Fruit fly (Drosophila melanogaster) whole organism, embryonic: ENCODE results near the gene CG15382.

Experiments used
- Antp ChIP-seq: fragments of 200-800 bp; sonication (Bioruptor generic); optimal IDR thresholded peaks from 3 replicates; lab custom pipeline; 2016; ENCODE audit warnings: missing biosample characterization, missing genetic modification characterization
- BtbVII ChIP-seq: fragments of 200-800 bp; sonication (Bioruptor generic); optimal IDR thresholded peaks from 3 replicates; lab custom pipeline; 2017; ENCODE audit warnings: missing biosample characterization, mild to moderate bottlenecking, missing genetic modification characterization
- Bteb2 ChIP-seq: fragments of 200-800 bp; sonication (Bioruptor generic); optimal IDR thresholded peaks from 2 replicates; lab custom pipeline; 2016; ENCODE audit warnings: missing biosample characterization, missing genetic modification characterization
- CG10543 ChIP-seq: fragments of 200-800 bp; sonication (Bioruptor generic); optimal IDR thresholded peaks from 3 replicates; lab custom pipeline; 2017; ENCODE audit warnings: missing biosample characterization, mild to moderate bottlenecking, missing genetic modification characterization, moderate library complexity
- CG11247 ChIP-seq: fragments of 200-800 bp; sonication (Bioruptor generic); IDR thresholded peaks from 2 replicates; pipeline ENCODE4 v1.3.6; 2022; ENCODE audit warnings: missing biosample characterization, missing genetic modification characterization
- CG12071 ChIP-seq: fragments of 200-800 bp; sonication (Bioruptor generic); optimal IDR thresholded peaks from 3 replicates; lab custom pipeline; 2018; ENCODE audit warnings: missing biosample characterization, mild to moderate bottlenecking, missing genetic modification characterization
- CG14014 ChIP-seq: fragments of 200-800 bp; sonication (Bioruptor generic); IDR thresholded peaks from 2 replicates; pipeline ENCODE4 v1.3.6; 2022; ENCODE audit warnings: missing biosample characterization, missing genetic modification characterization
- CG15514 ChIP-seq: fragments of 200-800 bp; sonication (Bioruptor generic); optimal IDR thresholded peaks from 3 replicates; lab custom pipeline; 2017; ENCODE audit warnings: missing biosample characterization, missing genetic modification characterization, mild to moderate bottlenecking, moderate library complexity, missing genetic modification reagents
- CG1602 ChIP-seq: fragments of 200-800 bp; sonication (Bioruptor generic); optimal IDR thresholded peaks from 3 replicates; lab custom pipeline; 2016; ENCODE audit warnings: missing biosample characterization, missing genetic modification characterization
- CG17385 ChIP-seq: fragments of 200-800 bp; sonication (Bioruptor generic); optimal IDR thresholded peaks from 3 replicates; lab custom pipeline; 2018; ENCODE audit warnings: missing biosample characterization, mild to moderate bottlenecking, missing genetic modification characterization
- CG31441 ChIP-seq: fragments of 200-800 bp; sonication (Bioruptor generic); IDR thresholded peaks from 2 replicates; pipeline ENCODE4 v1.3.6; 2022; ENCODE audit warnings: missing biosample characterization, missing genetic modification characterization
- CG32532 ChIP-seq: fragments of 200-800 bp; sonication (Bioruptor generic); IDR thresholded peaks from 2 replicates; pipeline ENCODE4 v1.3.6; 2022; ENCODE audit warnings: missing biosample characterization, missing genetic modification characterization
- CG3838 ChIP-seq: fragments of 200-800 bp; sonication (Bioruptor generic); optimal IDR thresholded peaks from 3 replicates; lab custom pipeline; 2016; ENCODE audit warnings: missing biosample characterization, missing genetic modification characterization
- CG3847 ChIP-seq: fragments of 200-800 bp; sonication (Bioruptor generic); IDR thresholded peaks from 2 replicates; pipeline ENCODE4 v1.3.6; 2022; ENCODE audit warnings: missing biosample characterization, missing genetic modification characterization
- CG7786 ChIP-seq: fragments of 200-800 bp; sonication (Bioruptor generic); optimal IDR thresholded peaks from 2 replicates; lab custom pipeline; 2016; ENCODE audit warnings: missing biosample characterization, missing genetic modification characterization
- CG7839 ChIP-seq: fragments of 200-800 bp; sonication (Bioruptor generic); optimal IDR thresholded peaks from 3 replicates; lab custom pipeline; 2018; ENCODE audit warnings: missing biosample characterization, mild to moderate bottlenecking, missing genetic modification characterization, moderate library complexity
- CG8478 ChIP-seq: fragments of >200 bp; optimal IDR thresholded peaks from 2 replicates; lab custom pipeline; 2018
- Dek ChIP-seq: fragments of 200-800 bp; sonication (Bioruptor generic); optimal IDR thresholded peaks from 3 replicates; lab custom pipeline; 2019; ENCODE audit warnings: missing biosample characterization, mild to moderate bottlenecking, missing genetic modification characterization, moderate library complexity
- Drgx ChIP-seq: fragments of 200-800 bp; sonication (Bioruptor generic); IDR thresholded peaks from 2 replicates; pipeline ENCODE4 v1.3.6; 2022; ENCODE audit warnings: missing biosample characterization, missing genetic modification characterization
- Eip74EF ChIP-seq, 2 experiments: fragments of 200-800 bp in 1 of 2; fragments of >200 bp in 1 of 2; sonication (Bioruptor generic) in 1 of 2; optimal IDR thresholded peaks; 2 replicates each; lab custom pipeline; 2017 to 2019; ENCODE audit warnings: missing biosample characterization in 2 of 2, missing genetic modification characterization in 2 of 2, mild to moderate bottlenecking in 1 of 2, moderate library complexity in 1 of 2
- Hmr ChIP-seq: fragments of 200-800 bp; sonication (Bioruptor generic); optimal IDR thresholded peaks from 3 replicates; lab custom pipeline; 2017; ENCODE audit warnings: mild to moderate bottlenecking, missing biosample characterization, missing genetic modification reagents, missing genetic modification characterization
- Scr ChIP-seq: fragments of 200-800 bp; sonication (Bioruptor generic); IDR thresholded peaks from 2 replicates; pipeline ENCODE4 v1.3.6; 2022; ENCODE audit warnings: missing biosample characterization, missing genetic modification characterization; ENCODE audit not compliant: partially characterized antibody
- Sox100B ChIP-seq: fragments of 200-800 bp; sonication (Bioruptor generic); optimal IDR thresholded peaks from 3 replicates; lab custom pipeline; 2018; ENCODE audit warnings: missing biosample characterization, mild to moderate bottlenecking, missing genetic modification characterization
- Sox102F ChIP-seq: fragments of 200-800 bp; sonication (Bioruptor generic); optimal IDR thresholded peaks from 2 replicates; lab custom pipeline; 2018; ENCODE audit warnings: missing biosample characterization, mild to moderate bottlenecking, missing genetic modification characterization, moderate library complexity
- Ssrp ChIP-seq: fragments of 200-800 bp; sonication (Bioruptor generic); optimal IDR thresholded peaks from 2 replicates; lab custom pipeline; 2018; ENCODE audit warnings: missing biosample characterization, mild to moderate bottlenecking, missing genetic modification characterization, moderate library complexity
- TFAM ChIP-seq: fragments of 200-800 bp; sonication (Bioruptor generic); optimal IDR thresholded peaks from 2 replicates; lab custom pipeline; 2017; ENCODE audit warnings: missing biosample characterization, missing genetic modification characterization, inconsistent platforms
- Tbp ChIP-seq: fragments of >200 bp; optimal IDR thresholded peaks from 2 replicates; lab custom pipeline; 2018; ENCODE audit warnings: missing biosample characterization, missing genetic modification characterization
- ac ChIP-seq: fragments of 200-800 bp; sonication (Bioruptor generic); optimal IDR thresholded peaks from 3 replicates; lab custom pipeline; 2017; ENCODE audit warnings: missing biosample characterization, mild to moderate bottlenecking, missing genetic modification characterization
- bbx ChIP-seq: fragments of 200-800 bp; sonication (Bioruptor generic); IDR thresholded peaks from 2 replicates; pipeline ENCODE4 v1.3.6; 2022; ENCODE audit warnings: missing biosample characterization, missing genetic modification characterization; ENCODE audit not compliant: partially characterized antibody
- btn ChIP-seq: fragments of 200-800 bp; sonication (Bioruptor generic); optimal IDR thresholded peaks from 2 replicates; lab custom pipeline; 2016; ENCODE audit warnings: missing biosample characterization, missing genetic modification characterization
- dmrt11E ChIP-seq: fragments of 200-800 bp; sonication (Bioruptor generic); optimal IDR thresholded peaks from 3 replicates; lab custom pipeline; 2018; ENCODE audit warnings: missing biosample characterization, mild to moderate bottlenecking, missing genetic modification characterization, moderate library complexity
- ftz-f1 ChIP-seq: fragments of 200-800 bp; sonication (Bioruptor generic); optimal IDR thresholded peaks from 2 replicates; lab custom pipeline; 2016; ENCODE audit warnings: missing biosample characterization, missing genetic modification characterization
- gsb-n ChIP-seq: fragments of 200-800 bp; sonication (Bioruptor generic); optimal IDR thresholded peaks from 3 replicates; lab custom pipeline; 2018; ENCODE audit warnings: missing biosample characterization, mild to moderate bottlenecking, missing genetic modification characterization
- jigr1 ChIP-seq: fragments of 200-800 bp; sonication (Bioruptor generic); IDR thresholded peaks from 3 replicates; pipeline ENCODE4 v1.3.6; 2022; ENCODE audit warnings: missing biosample characterization, missing genetic modification characterization
- jumu ChIP-seq: fragments of 200-800 bp; sonication (Bioruptor generic); optimal IDR thresholded peaks from 3 replicates; lab custom pipeline; 2016; ENCODE audit warnings: missing biosample characterization, missing genetic modification characterization
- oc ChIP-seq: fragments of 200-800 bp; sonication (Bioruptor generic); optimal IDR thresholded peaks from 2 replicates; lab custom pipeline; 2018; ENCODE audit warnings: missing biosample characterization, mild to moderate bottlenecking, missing genetic modification characterization, moderate library complexity
- odd ChIP-seq: fragments of 200-800 bp; sonication (Bioruptor generic); optimal IDR thresholded peaks from 2 replicates; lab custom pipeline; 2017; ENCODE audit warnings: missing biosample characterization, mild to moderate bottlenecking, missing genetic modification characterization
- prd ChIP-seq, 3 experiments: fragments of >200 bp in 2 of 3; fragments of 200-800 bp in 1 of 3; sonication (Bioruptor generic) in 1 of 3; optimal IDR thresholded peaks in 2 of 3; IDR thresholded peaks in 1 of 3; 2 replicates in 2 of 3; 3 replicates in 1 of 3; pipeline versions ENCODE4 v1.3.6 to Lab custom; 2017 to 2022; ENCODE audit warnings: missing biosample characterization in 1 of 3, missing genetic modification characterization in 1 of 3
- repo ChIP-seq: fragments of 200-800 bp; sonication (Bioruptor generic); optimal IDR thresholded peaks from 2 replicates; lab custom pipeline; 2016; ENCODE audit warnings: missing biosample characterization, missing genetic modification characterization
- rib ChIP-seq: fragments of 200-800 bp; sonication (Bioruptor generic); IDR thresholded peaks from 2 replicates; pipeline ENCODE4 v1.3.6; 2022; ENCODE audit warnings: missing biosample characterization, missing genetic modification characterization
- shn ChIP-seq: fragments of 200-800 bp; sonication (Bioruptor generic); optimal IDR thresholded peaks from 3 replicates; lab custom pipeline; 2016; ENCODE audit warnings: missing biosample characterization, missing genetic modification characterization
- sisA ChIP-seq: fragments of 200-800 bp; sonication (Bioruptor generic); IDR thresholded peaks from 2 replicates; pipeline ENCODE4 v1.3.6; 2022; ENCODE audit warnings: missing biosample characterization, missing genetic modification characterization
- sob ChIP-seq: fragments of 200-800 bp; sonication (Bioruptor generic); IDR thresholded peaks from 2 replicates; pipeline ENCODE4 v1.3.6; 2022; ENCODE audit warnings: missing biosample characterization, missing genetic modification characterization
- sr ChIP-seq: fragments of 200-800 bp; sonication (Bioruptor generic); IDR thresholded peaks from 3 replicates; pipeline ENCODE4 v1.3.6; 2022; ENCODE audit warnings: missing biosample characterization, missing genetic modification characterization
- tin ChIP-seq: fragments of 200-800 bp; sonication (Bioruptor generic); optimal IDR thresholded peaks from 3 replicates; lab custom pipeline; 2016; ENCODE audit warnings: missing biosample characterization, missing genetic modification characterization
- unpg ChIP-seq: fragments of 200-800 bp; sonication (Bioruptor generic); optimal IDR thresholded peaks from 3 replicates; lab custom pipeline; 2018; ENCODE audit warnings: missing biosample characterization, mild to moderate bottlenecking, missing genetic modification characterization, moderate library complexity
- vnd ChIP-seq: fragments of 200-800 bp; sonication (Bioruptor generic); IDR thresholded peaks from 3 replicates; pipeline ENCODE4 v1.3.6; 2022; ENCODE audit warnings: missing biosample characterization, missing genetic modification characterization; ENCODE audit not compliant: partially characterized antibody
- zen2 ChIP-seq: fragments of 200-800 bp; sonication (Bioruptor generic); IDR thresholded peaks from 3 replicates; pipeline ENCODE4 v1.3.6; 2022; ENCODE audit warnings: missing biosample characterization, missing genetic modification characterization; ENCODE audit not compliant: partially characterized antibody

The CG15382 gene

DNA sequence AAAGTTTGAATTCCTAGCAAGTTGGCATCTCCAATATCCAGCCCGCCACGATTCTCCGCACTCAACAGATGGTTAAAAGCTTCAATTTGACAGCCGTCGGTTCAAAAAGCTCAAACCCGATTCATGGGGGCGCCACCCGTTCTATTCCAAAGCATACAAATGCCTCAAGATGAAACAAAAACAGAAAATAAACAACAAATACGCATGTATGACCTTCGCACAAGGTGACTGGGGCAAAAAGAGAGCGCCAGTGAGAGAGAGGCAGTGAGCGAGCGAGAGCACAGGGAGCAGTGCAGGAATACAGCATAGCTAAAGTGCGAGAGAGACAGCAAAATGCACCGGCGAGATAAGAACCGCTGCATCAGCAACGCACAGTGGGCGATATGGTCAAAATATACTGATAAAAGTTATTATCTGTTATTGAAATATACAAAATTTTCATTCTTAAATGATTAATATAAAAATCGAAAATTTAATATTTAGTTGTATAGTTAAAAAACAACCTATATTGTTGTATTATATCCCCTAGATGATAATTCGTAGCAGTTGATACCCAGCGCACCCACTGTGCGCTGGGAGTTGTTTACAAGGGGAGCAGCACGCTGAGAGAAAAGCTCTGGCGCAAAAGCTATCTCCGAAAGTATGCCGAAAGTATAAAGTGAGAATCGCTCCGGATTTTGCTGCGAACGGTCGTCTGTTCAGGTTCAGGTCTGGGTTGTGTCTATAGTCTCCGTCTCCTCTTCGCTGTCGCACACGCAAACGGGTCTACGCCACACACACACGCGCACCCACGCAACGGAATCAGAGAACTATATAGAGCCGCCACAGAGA lies 25.2 kb upstream of the CG15382 start, which contains the start of gene Glyp (continued):
- TF ChIP-seq prd (optimal IDR thresholded peaks at IDR 0.05; lab: Kevin White, UChicago) (no peak), prd (GFP tag; IDR thresholded peaks at IDR 0.05; lab: Robert Waterston, UW) (peak; percentile 96), CG15514 (GFP tag; lab: Kevin White, UChicago) (peak; percentile 92), btn (GFP tag; lab: Kevin White, UChicago) (peak; percentile 65), CG8478 (lab: Kevin White, UChicago) (peak; percentile 61), CG14014 (GFP tag; lab: Robert Waterston, UW) (peak; percentile 96), Eip74EF (GFP tag; optimal IDR thresholded peaks at IDR 0.05; lab: Kevin White, UChicago) (peak in 1 of 2 experiments; percentile 96), gsb-n (tag; lab: Kevin White, UChicago) (peak; percentile 95), sr (GFP tag; lab: Robert Waterston, UW) (peak; percentile 61), repo (peak; percentile 66), Drgx (GFP tag; lab: Robert Waterston, UW) (peak; percentile 97), oc (tag; lab: Kevin White, UChicago) (peak; percentile 98), dmrt11E (peak; percentile 86), sob (GFP tag; lab: Robert Waterston, UW) (peak; percentile 97), BtbVII (GFP tag; lab: Kevin White, UChicago) (peak; percentile 99), Sox100B (GFP tag; lab: Kevin White, UChicago) (peak; percentile 97), Sox102F (GFP tag; lab: Kevin White, UChicago) (peak; percentile 97), ac (peak; percentile 85), CG3838 (GFP tag; lab: Kevin White, UChicago) (peak; percentile 66), jumu (GFP tag; lab: Kevin White, UChicago) (peak; percentile 61), CG1602 (peak; percentile 90), CG7786 (GFP tag; lab: Kevin White, UChicago) (peak; percentile 63), unpg (GFP tag; lab: Kevin White, UChicago) (peak; percentile 98), jigr1 (GFP tag; lab: Robert Waterston, UW) (peak; percentile 92), Bteb2 (GFP tag; lab: Kevin White, UChicago) (peak; percentile 81), vnd (GFP tag; lab: Robert Waterston, UW) (no peak), bbx (GFP tag; lab: Robert Waterston, UW) (peak; percentile 54; the same call in 1 of the 2 replicates), sisA (GFP tag; lab: Robert Waterston, UW) (peak; percentile 90), odd (GFP tag; lab: Kevin White, UChicago) (peak; percentile 98), TFAM (GFP tag; lab: Kevin White, UChicago) (peak; percentile 67), shn (peak; percentile 65), CG7839 (tag; lab: Kevin White, UChicago) (peak; percentile 98), CG12071 (peak; percentile 93), Dek (tag; lab: Kevin White, UChicago) (peak; percentile 97), zen2 (0 out of 3 replicates have a peak, but pooled peaks have one; percentile 33), Tbp (GFP tag; lab: Kevin White, UChicago) (no peak), Antp (peak; percentile 51), CG17385 (GFP tag; lab: Kevin White, UChicago) (peak; percentile 96), rib (peak; percentile 91), CG31441 (GFP tag; lab: Robert Waterston, UW) (peak; percentile 99), CG11247 (GFP tag; lab: Robert Waterston, UW) (peak; percentile 91), Hmr (peak; percentile 99), CG10543 (GFP tag; lab: Kevin White, UChicago) (peak; percentile 99), CG3847 (GFP tag; lab: Robert Waterston, UW) (peak; percentile 94), Ssrp (tag; lab: Kevin White, UChicago) (peak; percentile 96), Scr (GFP tag; lab: Robert Waterston, UW) (no peak; the same call in 1 of the 2 replicates), ftz-f1 (GFP tag; lab: Kevin White, UChicago) (peak; percentile 99), tin (peak; percentile 94), CG32532 (GFP tag; lab: Robert Waterston, UW) (peak; percentile 97)
